Worm (Caenorhabditis elegans) whole organism, L1 larva: Measurements from ENCODE around the gene spe-18.
A peak's percentile ranks its signal among the peaks of the same experiment; 100 is the strongest.

Experiments
- C16A3.4 ChIP-seq: fragments of 150-350 bp; optimal IDR thresholded peaks from 2 replicates; lab custom pipeline; 2014; ENCODE audit warnings: missing biosample characterization, missing genetic modification characterization
- F16B12.6 ChIP-seq: fragments of 150-350 bp; optimal IDR thresholded peaks from 2 replicates; lab custom pipeline; 2014; ENCODE audit warnings: missing biosample characterization, missing genetic modification characterization
- aha-1 ChIP-seq: fragments of 150-350 bp; optimal IDR thresholded peaks from 2 replicates; lab custom pipeline; 2014; ENCODE audit warnings: missing biosample characterization, missing genetic modification characterization
- alr-1 ChIP-seq: fragments of 200-800 bp; sonication (Bioruptor generic); optimal IDR thresholded peaks from 2 replicates; lab custom pipeline; 2018; ENCODE audit warnings: borderline replicate concordance, mild to moderate bottlenecking, missing genetic modification characterization, missing compliant biosample characterization
- ama-1 ChIP-seq: fragments of 150-350 bp; optimal IDR thresholded peaks from 2 replicates; lab custom pipeline; 2014
- blmp-1 ChIP-seq: fragments of 150-350 bp; optimal IDR thresholded peaks from 2 replicates; lab custom pipeline; 2014; ENCODE audit warnings: missing biosample characterization, missing genetic modification characterization
- ceh-88 ChIP-seq: fragments of 200-800 bp; sonication (Bioruptor generic); IDR thresholded peaks from 2 replicates; pipeline ENCODE4 v1.3.6; 2022; ENCODE audit warnings: missing genetic modification characterization, missing compliant biosample characterization
- ceh-90 ChIP-seq: sonication (generic microtip); optimal IDR thresholded peaks from 2 replicates; lab custom pipeline; 2016; ENCODE audit warnings: missing genetic modification characterization, missing compliant biosample characterization
- dpl-1 ChIP-seq, 3 experiments: fragments of 150-350 bp in 2 of 3; sonication (generic microtip) in 1 of 3; optimal IDR thresholded peaks; 2 replicates each; lab custom pipeline; 2014 to 2017; ENCODE audit warnings: missing biosample characterization in 3 of 3, missing genetic modification characterization in 3 of 3, missing genetic modification reagents in 3 of 3
- efl-1 ChIP-seq, 4 experiments: fragments of 150-350 bp; optimal IDR thresholded peaks in 3 of 4; peaks in 1 of 4; 1 replicate in 1 of 4; 2 replicates in 3 of 4; lab custom pipeline; 2014; ENCODE audit warnings: missing biosample characterization in 2 of 4, missing genetic modification characterization in 2 of 4, missing genetic modification reagents in 2 of 4
- efl-3 ChIP-seq: fragments of 200-800 bp; sonication (Bioruptor generic); optimal IDR thresholded peaks from 2 replicates; lab custom pipeline; 2018; ENCODE audit warnings: mild to moderate bottlenecking, missing genetic modification characterization, missing compliant biosample characterization
- egl-13 ChIP-seq: sonication (generic microtip); optimal IDR thresholded peaks from 2 replicates; lab custom pipeline; 2016; ENCODE audit warnings: missing genotype, missing genetic modification reagents, missing genetic modification characterization, missing compliant biosample characterization
- ets-5 ChIP-seq: fragments of 200-800 bp; sonication (Bioruptor generic); IDR thresholded peaks from 2 replicates; pipeline ENCODE4 v1.3.6; 2022; ENCODE audit warnings: missing genetic modification characterization, missing compliant biosample characterization
- fkh-4 ChIP-seq: sonication (generic microtip); optimal IDR thresholded peaks from 2 replicates; lab custom pipeline; 2016; ENCODE audit warnings: missing compliant biosample characterization, missing genetic modification characterization, borderline replicate concordance
- fos-1 ChIP-seq: fragments of 150-350 bp; optimal IDR thresholded peaks from 2 replicates; lab custom pipeline; 2014; ENCODE audit warnings: missing biosample characterization, missing genetic modification characterization
- hlh-17 ChIP-seq: fragments of 200-800 bp; sonication (Bioruptor generic); optimal IDR thresholded peaks from 2 replicates; lab custom pipeline; 2018; ENCODE audit warnings: missing genetic modification characterization, mild to moderate bottlenecking, missing compliant biosample characterization, moderate library complexity, borderline replicate concordance
- hlh-4 ChIP-seq: sonication (generic microtip); optimal IDR thresholded peaks from 2 replicates; lab custom pipeline; 2016; ENCODE audit warnings: mild to moderate bottlenecking, missing genetic modification characterization, missing compliant biosample characterization
- jun-1 ChIP-seq: fragments of 150-350 bp; optimal IDR thresholded peaks from 2 replicates; lab custom pipeline; 2014; ENCODE audit warnings: missing biosample characterization, missing genetic modification reagents, missing genetic modification characterization
- lin-13 ChIP-seq: fragments of 150-350 bp; optimal IDR thresholded peaks from 2 replicates; lab custom pipeline; 2014; ENCODE audit warnings: missing biosample characterization, missing genetic modification reagents, missing genetic modification characterization
- lin-14 ChIP-seq: fragments of 200-800 bp; sonication (Bioruptor generic); optimal IDR thresholded peaks from 2 replicates; lab custom pipeline; 2018; ENCODE audit warnings: mild to moderate bottlenecking, missing genetic modification characterization, moderate library complexity, missing compliant biosample characterization
- lin-15B ChIP-seq: fragments of 150-350 bp; sonication (generic microtip); optimal IDR thresholded peaks from 3 replicates; lab custom pipeline; 2014; ENCODE audit warnings: missing biosample characterization, missing genetic modification characterization
- lin-35 ChIP-seq, 2 experiments: fragments of 150-350 bp; optimal IDR thresholded peaks; 2 replicates each; lab custom pipeline; 2014; ENCODE audit warnings: missing biosample characterization in 2 of 2, missing genetic modification characterization in 2 of 2, missing genetic modification reagents in 2 of 2
- lin-39 ChIP-seq: fragments of 150-350 bp; optimal IDR thresholded peaks from 2 replicates; lab custom pipeline; 2014; ENCODE audit warnings: missing biosample characterization, missing genetic modification reagents, missing genetic modification characterization
- mep-1 ChIP-seq: fragments of 150-350 bp; optimal IDR thresholded peaks from 2 replicates; lab custom pipeline; 2014; ENCODE audit warnings: missing biosample characterization, missing genetic modification characterization
- nhr-11 ChIP-seq: fragments of 150-350 bp; optimal IDR thresholded peaks from 2 replicates; lab custom pipeline; 2014; ENCODE audit warnings: missing biosample characterization, missing genetic modification characterization
- nhr-12 ChIP-seq: sonication (generic microtip); optimal IDR thresholded peaks from 2 replicates; lab custom pipeline; 2017; ENCODE audit warnings: missing biosample characterization, missing genetic modification characterization
- nhr-20 ChIP-seq: sonication (generic microtip); optimal IDR thresholded peaks from 2 replicates; lab custom pipeline; 2016; ENCODE audit warnings: mild to moderate bottlenecking, missing genetic modification characterization, missing compliant biosample characterization
- nhr-237 ChIP-seq: fragments of 150-350 bp; optimal IDR thresholded peaks from 2 replicates; lab custom pipeline; 2014; ENCODE audit warnings: missing biosample characterization, missing genetic modification characterization
- nhr-28 ChIP-seq: fragments of 150-350 bp; optimal IDR thresholded peaks from 2 replicates; lab custom pipeline; 2014; ENCODE audit warnings: missing biosample characterization, missing genetic modification characterization
- nhr-47 ChIP-seq: sonication (generic microtip); optimal IDR thresholded peaks from 2 replicates; lab custom pipeline; 2016; ENCODE audit warnings: mild to moderate bottlenecking, missing genetic modification characterization, moderate library complexity, missing compliant biosample characterization
- nhr-71 ChIP-seq: sonication (generic microtip); optimal IDR thresholded peaks from 2 replicates; lab custom pipeline; 2016; ENCODE audit warnings: mild to moderate bottlenecking, missing genetic modification characterization, moderate library complexity, missing compliant biosample characterization
- nhr-77 ChIP-seq: fragments of 150-350 bp; optimal IDR thresholded peaks from 2 replicates; lab custom pipeline; 2014; ENCODE audit warnings: missing biosample characterization, missing genetic modification characterization
- nhr-85 ChIP-seq: sonication (generic microtip); peaks from one replicate; lab custom pipeline; 2016; ENCODE audit warnings: missing genetic modification characterization, inconsistent platforms, missing compliant biosample characterization
- nhr-90 ChIP-seq: sonication (generic microtip); optimal IDR thresholded peaks from 2 replicates; lab custom pipeline; 2016; ENCODE audit warnings: mild to moderate bottlenecking, missing genetic modification characterization, missing compliant biosample characterization; ENCODE audit not compliant: poor library complexity
- pag-3 ChIP-seq: sonication (generic microtip); optimal IDR thresholded peaks from 2 replicates; lab custom pipeline; 2017; ENCODE audit warnings: missing genetic modification characterization, mild to moderate bottlenecking, missing compliant biosample characterization, antibody characterized with exemption, borderline replicate concordance; ENCODE audit not compliant: insufficient read depth
- rnt-1 ChIP-seq: sonication (generic microtip); optimal IDR thresholded peaks from 2 replicates; lab custom pipeline; 2016; ENCODE audit warnings: mild to moderate bottlenecking, missing genetic modification characterization, moderate library complexity, missing compliant biosample characterization
- skn-1 ChIP-seq: fragments of 150-350 bp; optimal IDR thresholded peaks from 2 replicates; lab custom pipeline; 2014; ENCODE audit warnings: missing biosample characterization, missing genetic modification characterization
- snu-23 ChIP-seq: sonication (generic microtip); optimal IDR thresholded peaks from 2 replicates; lab custom pipeline; 2016; ENCODE audit warnings: missing genetic modification characterization, missing compliant biosample characterization
- sptf-1 ChIP-seq: fragments of 150-350 bp; optimal IDR thresholded peaks from 2 replicates; lab custom pipeline; 2014; ENCODE audit warnings: missing biosample characterization, missing genetic modification characterization
- sup-37 ChIP-seq: fragments of 200-800 bp; sonication (Bioruptor generic); optimal IDR thresholded peaks from 2 replicates; lab custom pipeline; 2018; ENCODE audit warnings: mild to moderate bottlenecking, missing genetic modification characterization, missing compliant biosample characterization
- swsn-7 ChIP-seq: sonication (generic microtip); optimal IDR thresholded peaks from 2 replicates; lab custom pipeline; 2016; ENCODE audit warnings: missing genetic modification characterization, missing compliant biosample characterization
- tbx-2 ChIP-seq: sonication (generic microtip); optimal IDR thresholded peaks from 2 replicates; lab custom pipeline; 2016; ENCODE audit warnings: missing genetic modification characterization, missing compliant biosample characterization
- tlp-1 ChIP-seq: fragments of 150-350 bp; optimal IDR thresholded peaks from 2 replicates; lab custom pipeline; 2014; ENCODE audit warnings: missing biosample characterization, missing genetic modification characterization
- unc-62 ChIP-seq: fragments of 150-350 bp; optimal IDR thresholded peaks from 2 replicates; lab custom pipeline; 2014; ENCODE audit warnings: missing biosample characterization, missing genetic modification reagents, missing genetic modification characterization
- unc-86 ChIP-seq: sonication (generic microtip); optimal IDR thresholded peaks from 2 replicates; lab custom pipeline; 2016; ENCODE audit warnings: missing genetic modification characterization, missing compliant biosample characterization
- zag-1 ChIP-seq: fragments of 150-350 bp; optimal IDR thresholded peaks from 2 replicates; lab custom pipeline; 2014; ENCODE audit warnings: missing biosample characterization, missing genetic modification characterization
- ztf-11 ChIP-seq, 2 experiments: sonication (generic microtip); optimal IDR thresholded peaks; 2 replicates each; lab custom pipeline; 2016 to 2017; ENCODE audit warnings: missing genetic modification characterization in 2 of 2, missing biosample characterization in 1 of 2, missing compliant biosample characterization in 1 of 2

The spe-18 gene

ce11 chrII:13196689-13197280, 43.6 kb upstream of the spe-18 start:
- TF ChIP-seq snu-23 = peak; percentile 3
- TF ChIP-seq ztf-11 (tag; optimal IDR thresholded peaks at IDR 0.05; lab: Kevin White, UChicago) = no peak
- TF ChIP-seq rnt-1 = peak; percentile 8
- peak; percentile 10 for TF ChIP-seq nhr-90 (tag; lab: Kevin White, UChicago)
- peak; percentile 33 for TF ChIP-seq nhr-85 (tag; lab: Kevin White, UChicago)
- no peak for TF ChIP-seq blmp-1 (tag; lab: Kevin White, UChicago)
- TF ChIP-seq fos-1 = peak; percentile 68
- TF ChIP-seq fkh-4 (tag; lab: Kevin White, UChicago) = no peak
- TF ChIP-seq lin-35 (GFP tag; optimal IDR thresholded peaks at IDR 0.05; lab: Kevin White, UChicago) = peak; percentile 9 to 27
- TF ChIP-seq lin-14 (GFP tag; lab: Kevin White, UChicago) = peak; percentile 37
- TF ChIP-seq lin-39 (tag; lab: Kevin White, UChicago) = no peak
- TF ChIP-seq hlh-4 (tag; lab: Kevin White, UChicago) = no peak
- TF ChIP-seq dpl-1 (GFP tag; optimal IDR thresholded peaks at IDR 0.05; lab: Kevin White, UChicago) = peak in 1 of 3 experiments; percentile 28
- TF ChIP-seq jun-1 (tag; lab: Kevin White, UChicago) = peak; percentile 8
- TF ChIP-seq ama-1 = no peak
- TF ChIP-seq efl-1 (optimal IDR thresholded peaks at IDR 0.05; lab: Kevin White, UChicago) = peak; percentile 26 to 49
- peak; percentile 6 to 93 for TF ChIP-seq efl-1 (GFP tag; optimal IDR thresholded peaks at IDR 0.05 in 1 of 2; lab: Kevin White, UChicago)
- no peak for TF ChIP-seq tlp-1 (tag; lab: Kevin White, UChicago)
- peak; percentile 33 for TF ChIP-seq mep-1
- peak; percentile 18 for TF ChIP-seq swsn-7 (tag; lab: Kevin White, UChicago)
- no peak for TF ChIP-seq efl-3 (GFP tag; lab: Kevin White, UChicago)
- peak; percentile 1 for TF ChIP-seq nhr-71 (tag; lab: Kevin White, UChicago)
- TF ChIP-seq nhr-28 (tag; lab: Kevin White, UChicago) = no peak
- no peak for TF ChIP-seq pag-3

- TF ChIP-seq sptf-1 (tag; lab: Kevin White, UChicago) (no peak), nhr-90 (tag; lab: Kevin White, UChicago) (peak; percentile 17)
Measured at ce11 chrII:13195706-13196417, 42.7 kb upstream of the spe-18 start.

- TF ChIP-seq hlh-17 (GFP tag; lab: Kevin White, UChicago) = no peak
- TF ChIP-seq egl-13 (tag; lab: Kevin White, UChicago) = no peak
- no peak for TF ChIP-seq nhr-237 (tag; lab: Kevin White, UChicago)
- TF ChIP-seq sup-37 = no peak
- peak; percentile 12 for TF ChIP-seq skn-1
- TF ChIP-seq unc-86 (tag; lab: Kevin White, UChicago) = peak; percentile 13
- TF ChIP-seq nhr-11 (tag; lab: Kevin White, UChicago) = no peak
- peak; percentile 55 for TF ChIP-seq nhr-47 (tag; lab: Kevin White, UChicago)
- TF ChIP-seq alr-1 (tag; lab: Kevin White, UChicago) = no peak
- peak; percentile 48 for TF ChIP-seq swsn-7 (tag; lab: Kevin White, UChicago)
- no peak for TF ChIP-seq ceh-90 (tag; lab: Kevin White, UChicago)
- TF ChIP-seq zag-1 (tag; lab: Kevin White, UChicago) = peak; percentile 15
- TF ChIP-seq pag-3 = no peak
- no peak for TF ChIP-seq ets-5 (GFP tag; lab: Robert Waterston, UW)
- TF ChIP-seq nhr-20 (tag; lab: Kevin White, UChicago) = peak; percentile 60
- TF ChIP-seq fos-1 = peak; percentile 46
- peak; percentile 11 for TF ChIP-seq C16A3.4
- TF ChIP-seq nhr-12 (tag; lab: Kevin White, UChicago) = no peak
- peak; percentile 48 for TF ChIP-seq tbx-2 (tag; lab: Kevin White, UChicago)
- no peak for TF ChIP-seq aha-1 (tag; lab: Kevin White, UChicago)
- TF ChIP-seq lin-13 = no peak
- no peak for TF ChIP-seq ceh-88 (GFP tag; lab: Robert Waterston, UW)
- TF ChIP-seq hlh-4 (tag; lab: Kevin White, UChicago) = no peak
- TF ChIP-seq F16B12.6 = no peak
- peak; percentile 67 for TF ChIP-seq nhr-77 (tag; lab: Kevin White, UChicago)
- no peak for TF ChIP-seq unc-62 (GFP tag; lab: Kevin White, UChicago)
- TF ChIP-seq ztf-11 (tag; optimal IDR thresholded peaks at IDR 0.05; lab: Kevin White, UChicago) = no peak
- TF ChIP-seq lin-15B (tag; lab: Kevin White, UChicago) = no peak
Measured at ce11 chrII:13195163-13195562, 42.0 kb upstream of the spe-18 start, which contains the start of gene lec-1. lec-1 (plus strand) TSS chrII:13195549.
